Fruit fly (Drosophila melanogaster) whole organism, wandering third instar larva: Measurements from ENCODE around the gene CG11726.

Experiments
- Abd-B ChIP-seq: fragments of >200 bp; optimal IDR thresholded peaks from 2 replicates; lab custom pipeline; 2017; ENCODE audit warnings: missing biosample characterization, missing genetic modification characterization
- CG32264 ChIP-seq: fragments of 200-800 bp; sonication (Bioruptor generic); optimal IDR thresholded peaks from 2 replicates; lab custom pipeline; 2016; ENCODE audit warnings: missing biosample characterization, missing genetic modification characterization
- CG9705 ChIP-seq: fragments of 200-800 bp; sonication (Bioruptor generic); optimal IDR thresholded peaks from 2 replicates; lab custom pipeline; 2018; ENCODE audit warnings: missing biosample characterization, mild to moderate bottlenecking, missing genetic modification characterization
- Dfd ChIP-seq: fragments of >200 bp; optimal IDR thresholded peaks from 2 replicates; lab custom pipeline; 2017; ENCODE audit warnings: missing biosample characterization, missing genetic modification characterization
- Dif ChIP-seq: fragments of 200-275, 200-300 bp; sonication (Bioruptor generic); optimal IDR thresholded peaks from 2 replicates; lab custom pipeline; 2018; ENCODE audit warnings: missing biosample characterization, missing genetic modification characterization; ENCODE audit not compliant: partially characterized antibody
- GATAd ChIP-seq: sonication (Bioruptor generic); optimal IDR thresholded peaks from 2 replicates; lab custom pipeline; 2016; ENCODE audit warnings: missing biosample characterization, missing genetic modification characterization
- HLH106 ChIP-seq: fragments of 200-800 bp; optimal IDR thresholded peaks from 3 replicates; lab custom pipeline; 2019; ENCODE audit warnings: missing biosample characterization, mild to moderate bottlenecking, missing genetic modification characterization, moderate library complexity
- Hnf4 ChIP-seq: fragments of 200-800 bp; sonication (Bioruptor generic); optimal IDR thresholded peaks from 2 replicates; lab custom pipeline; 2016; ENCODE audit warnings: missing biosample characterization, mild to moderate bottlenecking, missing genetic modification characterization
- Hr83 ChIP-seq: fragments of 200-300 bp; sonication (Bioruptor generic); optimal IDR thresholded peaks from 2 replicates; lab custom pipeline; 2016; ENCODE audit warnings: missing biosample characterization, mild to moderate bottlenecking, missing genetic modification characterization, moderate library complexity; ENCODE audit not compliant: poor library complexity, severe bottlenecking
- Jra ChIP-seq: sonication (Bioruptor generic); optimal IDR thresholded peaks from 2 replicates; lab custom pipeline; 2016; ENCODE audit warnings: missing biosample characterization, missing genetic modification characterization
- Mio ChIP-seq: sonication (Bioruptor generic); optimal IDR thresholded peaks from 2 replicates; lab custom pipeline; 2016; ENCODE audit warnings: missing biosample characterization, missing genetic modification characterization
- N ChIP-seq: fragments of >200 bp; optimal IDR thresholded peaks from 2 replicates; lab custom pipeline; 2018; ENCODE audit warnings: missing biosample characterization, missing external identifiers, missing genetic modification characterization
- OdsH ChIP-seq: fragments of 200-800 bp; sonication (Bioruptor generic); optimal IDR thresholded peaks from 2 replicates; lab custom pipeline; 2016; ENCODE audit warnings: missing biosample characterization, mild to moderate bottlenecking, missing genetic modification characterization
- Rel ChIP-seq, 2 experiments: fragments of 200-800 bp; sonication (Bioruptor generic) in 1 of 2; optimal IDR thresholded peaks; 2 replicates in 1 of 2; 3 replicates in 1 of 2; lab custom pipeline; 2016 to 2019; ENCODE audit warnings: mild to moderate bottlenecking in 2 of 2, missing biosample characterization in 2 of 2, missing genetic modification characterization in 2 of 2, moderate library complexity in 1 of 2
- Sp1 ChIP-seq: fragments of 200-800 bp; sonication (Bioruptor generic); optimal IDR thresholded peaks from 3 replicates; lab custom pipeline; 2019; ENCODE audit warnings: missing biosample characterization, mild to moderate bottlenecking, missing genetic modification characterization, moderate library complexity
- Vsx2 ChIP-seq: fragments of 200-300, 225-300 bp; sonication (Bioruptor generic); optimal IDR thresholded peaks from 2 replicates; lab custom pipeline; 2018; ENCODE audit warnings: missing biosample characterization, missing genetic modification characterization; ENCODE audit not compliant: partially characterized antibody
- br ChIP-seq: fragments of 200-800 bp; sonication (Bioruptor generic); optimal IDR thresholded peaks from 2 replicates; lab custom pipeline; 2016; ENCODE audit warnings: missing biosample characterization, missing genetic modification characterization
- brk ChIP-seq: fragments of 200-800 bp; sonication (Bioruptor generic); optimal IDR thresholded peaks from 2 replicates; lab custom pipeline; 2016; ENCODE audit warnings: missing biosample characterization, mild to moderate bottlenecking, missing genetic modification characterization
- dl ChIP-seq, 2 experiments: fragments of 175-275, 200-275 bp in 1 of 2; fragments of 200-275 bp in 1 of 2; sonication (Bioruptor generic); optimal IDR thresholded peaks; lab custom pipeline; 2018; ENCODE audit warnings: mild to moderate bottlenecking in 2 of 2, missing biosample characterization in 2 of 2, missing genetic modification characterization in 2 of 2, moderate library complexity in 2 of 2; ENCODE audit not compliant: partially characterized antibody in 2 of 2, insufficient read depth in 1 of 2
- dmrt93B ChIP-seq: fragments of 200-800 bp; sonication (Bioruptor generic); optimal IDR thresholded peaks from 2 replicates; lab custom pipeline; 2018; ENCODE audit warnings: missing biosample characterization, mild to moderate bottlenecking, missing genetic modification characterization
- dsf ChIP-seq: sonication (Bioruptor generic); optimal IDR thresholded peaks from 2 replicates; lab custom pipeline; 2016; ENCODE audit warnings: missing biosample characterization, missing genetic modification characterization, borderline replicate concordance
- ey ChIP-seq: fragments of 200-800 bp; sonication (Bioruptor generic); optimal IDR thresholded peaks from 2 replicates; lab custom pipeline; 2016; ENCODE audit warnings: missing biosample characterization, missing genetic modification characterization
- foxo ChIP-seq, 2 experiments: fragments of 200-800 bp; sonication (Bioruptor generic); optimal IDR thresholded peaks; 2 replicates in 1 of 2; 3 replicates in 1 of 2; lab custom pipeline; 2016 to 2017; ENCODE audit warnings: missing biosample characterization in 2 of 2, missing genetic modification characterization in 2 of 2
- fru ChIP-seq: fragments of 200-800 bp; sonication (Bioruptor generic); optimal IDR thresholded peaks from 3 replicates; lab custom pipeline; 2016; ENCODE audit warnings: missing biosample characterization, mild to moderate bottlenecking, missing genetic modification characterization
- h ChIP-seq: fragments of 200-800 bp; sonication (Bioruptor generic); optimal IDR thresholded peaks from 3 replicates; lab custom pipeline; 2016; ENCODE audit warnings: missing biosample characterization, mild to moderate bottlenecking, missing genetic modification characterization
- jim ChIP-seq: fragments of 175-275, 200-325 bp; sonication (Bioruptor generic); optimal IDR thresholded peaks from 2 replicates; lab custom pipeline; 2016; ENCODE audit warnings: missing biosample characterization, mild to moderate bottlenecking, missing genetic modification characterization
- lola ChIP-seq: fragments of >200 bp; optimal IDR thresholded peaks from 2 replicates; lab custom pipeline; 2017; ENCODE audit warnings: missing biosample characterization, missing genetic modification characterization
- pan ChIP-seq: fragments of >200 bp; optimal IDR thresholded peaks from 2 replicates; lab custom pipeline; 2017
- psq ChIP-seq: fragments of 200-800 bp; sonication (Bioruptor generic); optimal IDR thresholded peaks from 3 replicates; lab custom pipeline; 2017; ENCODE audit warnings: missing biosample characterization, mild to moderate bottlenecking, missing genetic modification characterization, moderate library complexity
- rgr ChIP-seq: fragments of 200-800 bp; sonication (Bioruptor generic); optimal IDR thresholded peaks from 3 replicates; lab custom pipeline; 2016; ENCODE audit warnings: missing biosample characterization, mild to moderate bottlenecking, missing genetic modification characterization
- sage ChIP-seq: fragments of 200-800 bp; sonication (Bioruptor generic); optimal IDR thresholded peaks from 2 replicates; lab custom pipeline; 2016; ENCODE audit warnings: missing biosample characterization, mild to moderate bottlenecking, missing genetic modification characterization
- sv ChIP-seq: fragments of 200-800 bp; sonication (Bioruptor generic); optimal IDR thresholded peaks from 3 replicates; lab custom pipeline; 2016; ENCODE audit warnings: missing biosample characterization, missing genetic modification characterization
- tai ChIP-seq: sonication (Bioruptor generic); optimal IDR thresholded peaks from 2 replicates; lab custom pipeline; 2016; ENCODE audit warnings: missing biosample characterization, missing genetic modification characterization
- usp ChIP-seq: fragments of >200 bp; optimal IDR thresholded peaks from 2 replicates; lab custom pipeline; 2017; ENCODE audit warnings: missing biosample characterization, missing genetic modification characterization
- woc ChIP-seq: sonication (Bioruptor generic); optimal IDR thresholded peaks from 2 replicates; lab custom pipeline; 2016; ENCODE audit warnings: missing biosample characterization, mild to moderate bottlenecking, missing genetic modification characterization

The CG11726 gene

dm6 chr3L:11394390-11394789 lies at the start of gene CG11726:
Gene CG11726 (plus strand): TSS chr3L:11394690.
- TF ChIP-seq brk (GFP tag; lab: Kevin White, UChicago) (no peak), Sp1 (GFP tag; lab: Kevin White, UChicago) (no peak)
- TF ChIP-seq, all 38 proteins: peak for 0

dm6 chr3L:11345536-11345935 lies 49.0 kb upstream of the CG11726 start:
- no peak for TF ChIP-seq Jra
- TF ChIP-seq jim, result no peak
- TF ChIP-seq ey (GFP tag; lab: Kevin White, UChicago), result no peak
- no peak for TF ChIP-seq Rel (GFP tag; optimal IDR thresholded peaks at IDR 0.05; lab: Kevin White, UChicago)
- no peak for TF ChIP-seq Rel (tag; optimal IDR thresholded peaks at IDR 0.05; lab: Kevin White, UChicago)
- no peak for TF ChIP-seq sage (GFP tag; lab: Kevin White, UChicago)
- TF ChIP-seq Mio (GFP tag; lab: Kevin White, UChicago), result no peak
- no peak for TF ChIP-seq dsf
- no peak for TF ChIP-seq Abd-B (GFP tag; lab: Kevin White, UChicago)
- no peak for TF ChIP-seq GATAd (GFP tag; lab: Kevin White, UChicago)
- no peak for TF ChIP-seq Dif (GFP tag; lab: Kevin White, UChicago)
- no peak for TF ChIP-seq brk (GFP tag; lab: Kevin White, UChicago)
- no peak for TF ChIP-seq Hr83 (GFP tag; lab: Kevin White, UChicago)
- TF ChIP-seq Vsx2 (GFP tag; lab: Kevin White, UChicago), result no peak
- no peak for TF ChIP-seq pan
- no peak for TF ChIP-seq dmrt93B (GFP tag; lab: Kevin White, UChicago)
- TF ChIP-seq usp, result no peak
- TF ChIP-seq CG9705, result no peak
- no peak for TF ChIP-seq N (GFP tag; lab: Kevin White, UChicago)
- TF ChIP-seq dl (GFP tag; optimal IDR thresholded peaks at IDR 0.05; lab: Kevin White, UChicago; ENCODE audit: insufficient read depth in 1 of 2, partially characterized antibody in 2 of 2), result no peak
- TF ChIP-seq fru (GFP tag; lab: Kevin White, UChicago), result no peak

dm6 chr3L:11346980-11347379 lies 47.5 kb upstream of the CG11726 start:
- TF ChIP-seq OdsH (GFP tag; lab: Kevin White, UChicago) (no peak), fru (GFP tag; lab: Kevin White, UChicago) (no peak), sv (GFP tag; lab: Kevin White, UChicago) (no peak), Hr83 (GFP tag; lab: Kevin White, UChicago) (no peak), Rel (GFP tag; optimal IDR thresholded peaks at IDR 0.05; lab: Kevin White, UChicago) (no peak), Rel (tag; optimal IDR thresholded peaks at IDR 0.05; lab: Kevin White, UChicago) (no peak), rgr (GFP tag; lab: Kevin White, UChicago) (no peak), Mio (GFP tag; lab: Kevin White, UChicago) (no peak), brk (GFP tag; lab: Kevin White, UChicago) (no peak), HLH106 (tag; lab: Kevin White, UChicago) (no peak), CG32264 (no peak), Dfd (no peak), N (GFP tag; lab: Kevin White, UChicago) (no peak), pan (no peak), ey (GFP tag; lab: Kevin White, UChicago) (no peak), Vsx2 (GFP tag; lab: Kevin White, UChicago) (no peak), Abd-B (GFP tag; lab: Kevin White, UChicago) (no peak)

dm6 chr3L:11348971-11349907 lies 45.3 kb upstream of the CG11726 start:
- TF ChIP-seq psq (GFP tag; lab: Kevin White, UChicago), result peak; percentile 38
- TF ChIP-seq HLH106 (tag; lab: Kevin White, UChicago), result peak; percentile 62
- TF ChIP-seq Dif (GFP tag; lab: Kevin White, UChicago), result no peak
- TF ChIP-seq Sp1 (GFP tag; lab: Kevin White, UChicago), result peak; percentile 79
- peak; percentile 57 for TF ChIP-seq Rel (GFP tag; optimal IDR thresholded peaks at IDR 0.05; lab: Kevin White, UChicago)
- TF ChIP-seq Rel (tag; optimal IDR thresholded peaks at IDR 0.05; lab: Kevin White, UChicago), result no peak
- TF ChIP-seq sv (GFP tag; lab: Kevin White, UChicago), result peak; percentile 46
- no peak for TF ChIP-seq tai (GFP tag; lab: Kevin White, UChicago)
- TF ChIP-seq dmrt93B (GFP tag; lab: Kevin White, UChicago), result peak; percentile 45
- TF ChIP-seq h, result peak; percentile 30
- peak; percentile 11 for TF ChIP-seq sage (GFP tag; lab: Kevin White, UChicago)
- no peak for TF ChIP-seq pan
- TF ChIP-seq OdsH (GFP tag; lab: Kevin White, UChicago), result peak; percentile 41
- TF ChIP-seq ey (GFP tag; lab: Kevin White, UChicago), result peak; percentile 9
- TF ChIP-seq GATAd (GFP tag; lab: Kevin White, UChicago), result no peak
- peak in 1 of 2 experiments; percentile 51 for TF ChIP-seq foxo (GFP tag; optimal IDR thresholded peaks at IDR 0.05; lab: Kevin White, UChicago)
- no peak for TF ChIP-seq br (GFP tag; lab: Kevin White, UChicago)
- peak; percentile 45 for TF ChIP-seq rgr (GFP tag; lab: Kevin White, UChicago)
- TF ChIP-seq Mio (GFP tag; lab: Kevin White, UChicago), result no peak
- TF ChIP-seq fru (GFP tag; lab: Kevin White, UChicago), result peak; percentile 36
- TF ChIP-seq woc (GFP tag; lab: Kevin White, UChicago), result no peak
- no peak for TF ChIP-seq lola (GFP tag; lab: Kevin White, UChicago)
- no peak for TF ChIP-seq Hnf4 (GFP tag; lab: Kevin White, UChicago)
- TF ChIP-seq Jra, result no peak
- TF ChIP-seq Vsx2 (GFP tag; lab: Kevin White, UChicago), result no peak
